Worm (Caenorhabditis elegans) whole organism, L3 larva: ENCODE data around the gene K10D11.3.

Experiments
- ZK546.5 ChIP-seq: sonication (generic microtip); optimal IDR thresholded peaks from 2 replicates; lab custom pipeline; 2017; ENCODE audit warnings: missing biosample characterization, missing genetic modification characterization
- aly-2 ChIP-seq: fragments of 150-350 bp; optimal IDR thresholded peaks from 2 replicates; lab custom pipeline; 2014; ENCODE audit warnings: missing biosample characterization, missing genetic modification characterization
- ama-1 ChIP-seq: fragments of 150-350 bp; optimal IDR thresholded peaks from 2 replicates; lab custom pipeline; 2018
- ceh-16 ChIP-seq: sonication (generic microtip); optimal IDR thresholded peaks from 2 replicates; lab custom pipeline; 2017; ENCODE audit warnings: missing biosample characterization, missing genetic modification characterization
- ceh-28 ChIP-seq: fragments of 150-350 bp; optimal IDR thresholded peaks from 2 replicates; lab custom pipeline; 2014; ENCODE audit warnings: missing biosample characterization, missing genetic modification reagents, missing genetic modification characterization
- ceh-82 ChIP-seq: fragments of 150-350 bp; optimal IDR thresholded peaks from 2 replicates; lab custom pipeline; 2014; ENCODE audit warnings: missing biosample characterization, missing genetic modification characterization
- ceh-9 ChIP-seq: sonication (generic microtip); optimal IDR thresholded peaks from 2 replicates; lab custom pipeline; 2018; ENCODE audit warnings: missing biosample characterization, missing genetic modification characterization
- daf-12 ChIP-seq: fragments of 150-350 bp; optimal IDR thresholded peaks from 2 replicates; lab custom pipeline; 2014; ENCODE audit warnings: missing biosample characterization, missing genetic modification reagents, missing genetic modification characterization
- egl-27 ChIP-seq: sonication (generic microtip); optimal IDR thresholded peaks from 4 replicates; lab custom pipeline; 2017; ENCODE audit warnings: missing biosample characterization, missing genetic modification reagents, missing genetic modification characterization
- elt-2 ChIP-seq: sonication (generic microtip); optimal IDR thresholded peaks from 2 replicates; lab custom pipeline; 2016; ENCODE audit warnings: missing genetic modification reagents, mild to moderate bottlenecking, missing genetic modification characterization, missing compliant biosample characterization
- elt-3 ChIP-seq, 3 experiments: fragments of 150-350 bp in 1 of 3; sonication (generic microtip) in 2 of 3; optimal IDR thresholded peaks; 2 replicates in 2 of 3; 4 replicates in 1 of 3; lab custom pipeline; 2014 to 2017; ENCODE audit warnings: missing biosample characterization in 3 of 3, missing genetic modification characterization in 3 of 3
- eor-1 ChIP-seq, 2 experiments: fragments of 150-350 bp; optimal IDR thresholded peaks; 2 replicates each; lab custom pipeline; 2014 to 2018; ENCODE audit warnings: missing biosample characterization in 2 of 2, missing genetic modification characterization in 2 of 2
- fkh-2 ChIP-seq: fragments of 150-350 bp; optimal IDR thresholded peaks from 2 replicates; lab custom pipeline; 2014; ENCODE audit warnings: missing biosample characterization, missing genetic modification reagents, missing genetic modification characterization
- fos-1 ChIP-seq: fragments of 150-350 bp; optimal IDR thresholded peaks from 2 replicates; lab custom pipeline; 2014; ENCODE audit warnings: missing biosample characterization, missing genetic modification characterization
- jun-1 ChIP-seq: fragments of 150-350 bp; optimal IDR thresholded peaks from 2 replicates; lab custom pipeline; 2014; ENCODE audit warnings: missing biosample characterization, missing genetic modification reagents, missing genetic modification characterization
- lin-15B ChIP-seq: fragments of 150-350 bp; optimal IDR thresholded peaks from 2 replicates; lab custom pipeline; 2014; ENCODE audit warnings: missing biosample characterization, missing genetic modification characterization
- lin-39 ChIP-seq: fragments of 150-350 bp; optimal IDR thresholded peaks from 2 replicates; lab custom pipeline; 2018; ENCODE audit warnings: missing biosample characterization, missing genetic modification reagents, missing genetic modification characterization
- mdl-1 ChIP-seq: fragments of 150-350 bp; optimal IDR thresholded peaks from 2 replicates; lab custom pipeline; 2014; ENCODE audit warnings: missing biosample characterization, missing genetic modification characterization
- mml-1 ChIP-seq: fragments of 150-350 bp; sonication (generic microtip); optimal IDR thresholded peaks from 3 replicates; lab custom pipeline; 2014; ENCODE audit warnings: missing biosample characterization, missing genetic modification characterization
- nfya-1 ChIP-seq: sonication (generic microtip); optimal IDR thresholded peaks from 2 replicates; lab custom pipeline; 2017; ENCODE audit warnings: missing genetic modification characterization, mild to moderate bottlenecking, missing compliant biosample characterization, antibody characterized with exemption, moderate library complexity; ENCODE audit not compliant: insufficient read depth
- nhr-12 ChIP-seq: fragments of 150-350 bp; optimal IDR thresholded peaks from 2 replicates; lab custom pipeline; 2014; ENCODE audit warnings: missing biosample characterization, missing genetic modification characterization
- nhr-23 ChIP-seq: fragments of 150-350 bp; optimal IDR thresholded peaks from 2 replicates; lab custom pipeline; 2014; ENCODE audit warnings: missing biosample characterization, missing genetic modification reagents, missing genetic modification characterization
- nhr-237 ChIP-seq: fragments of 150-350 bp; optimal IDR thresholded peaks from 2 replicates; lab custom pipeline; 2014; ENCODE audit warnings: missing biosample characterization, missing genetic modification characterization
- nhr-25 ChIP-seq: sonication (generic microtip); optimal IDR thresholded peaks from 2 replicates; lab custom pipeline; 2017; ENCODE audit warnings: missing biosample characterization, missing genetic modification characterization
- nhr-28 ChIP-seq: fragments of 150-350 bp; optimal IDR thresholded peaks from 2 replicates; lab custom pipeline; 2014; ENCODE audit warnings: missing biosample characterization, missing genetic modification characterization
- nhr-43 ChIP-seq: sonication (generic microtip); optimal IDR thresholded peaks from 2 replicates; lab custom pipeline; 2016; ENCODE audit warnings: mild to moderate bottlenecking, missing genetic modification characterization, missing compliant biosample characterization; ENCODE audit not compliant: poor library complexity, severe bottlenecking
- nhr-67 ChIP-seq: fragments of 150-350 bp; optimal IDR thresholded peaks from 2 replicates; lab custom pipeline; 2014; ENCODE audit warnings: missing biosample characterization, missing genetic modification characterization
- nhr-77 ChIP-seq: fragments of 150-350 bp; optimal IDR thresholded peaks from 2 replicates; lab custom pipeline; 2014; ENCODE audit warnings: missing biosample characterization, missing genetic modification characterization
- pqm-1 ChIP-seq: fragments of 150-350 bp; optimal IDR thresholded peaks from 2 replicates; lab custom pipeline; 2017; ENCODE audit warnings: missing biosample characterization, missing genetic modification characterization, inconsistent platforms
- sea-2 ChIP-seq: fragments of 150-350 bp; sonication (generic microtip); optimal IDR thresholded peaks from 4 replicates; lab custom pipeline; 2014; ENCODE audit warnings: missing biosample characterization, missing genetic modification reagents, missing genetic modification characterization
- skn-1 ChIP-seq: fragments of 150-350 bp; optimal IDR thresholded peaks from 2 replicates; lab custom pipeline; 2014; ENCODE audit warnings: missing biosample characterization, missing genetic modification characterization
- snpc-4 ChIP-seq: fragments of 150-350 bp; optimal IDR thresholded peaks from 2 replicates; lab custom pipeline; 2014; ENCODE audit warnings: missing biosample characterization, missing genetic modification characterization
- tbx-2 ChIP-seq: sonication (generic microtip); optimal IDR thresholded peaks from 2 replicates; lab custom pipeline; 2016; ENCODE audit warnings: mild to moderate bottlenecking, missing genetic modification characterization, missing compliant biosample characterization
- unc-62 ChIP-seq: fragments of 150-350 bp; sonication (generic microtip); optimal IDR thresholded peaks from 4 replicates; lab custom pipeline; 2014; ENCODE audit warnings: missing biosample characterization, missing genetic modification reagents, missing genetic modification characterization
- ztf-11 ChIP-seq: fragments of 150-350 bp; optimal IDR thresholded peaks from 2 replicates; lab custom pipeline; 2014; ENCODE audit warnings: missing biosample characterization, missing genetic modification characterization

The K10D11.3 gene

DNA sequence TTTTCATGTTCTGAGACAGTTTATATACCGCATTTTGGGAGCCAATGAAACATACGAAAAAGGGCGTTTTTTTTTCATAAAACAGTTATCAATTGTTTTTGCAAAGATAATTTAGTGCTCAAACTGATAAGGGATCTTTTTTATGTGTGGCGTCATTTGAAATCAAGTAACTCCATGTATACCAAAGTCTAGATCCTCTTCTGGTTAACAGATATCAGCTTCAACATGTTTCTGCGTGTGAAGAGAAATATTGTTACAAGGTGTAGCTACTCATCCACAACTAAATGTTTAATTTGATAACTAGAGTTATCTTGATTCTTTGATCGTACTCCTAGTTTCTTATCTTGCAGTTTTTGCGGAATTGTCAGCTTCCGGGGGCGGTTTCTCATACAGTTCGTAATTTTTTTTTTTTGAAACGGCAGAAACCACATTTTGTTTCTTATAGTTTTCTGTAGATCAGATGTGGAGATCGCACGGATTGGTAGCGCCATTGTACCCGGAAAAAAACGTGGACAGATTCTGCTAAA is 13.9 kb downstream of the K10D11.3 start:
- TF ChIP-seq eor-1 (tag; optimal IDR thresholded peaks at IDR 0.05; lab: Kevin White, UChicago): no peak
- no peak for TF ChIP-seq egl-27 (tag; lab: Kevin White, UChicago)
- TF ChIP-seq elt-2 (tag; lab: Kevin White, UChicago): peak; percentile 78
- TF ChIP-seq nhr-25 (tag; lab: Kevin White, UChicago): no peak
- TF ChIP-seq ceh-9 (tag; lab: Kevin White, UChicago): no peak
- no peak for TF ChIP-seq jun-1

DNA sequence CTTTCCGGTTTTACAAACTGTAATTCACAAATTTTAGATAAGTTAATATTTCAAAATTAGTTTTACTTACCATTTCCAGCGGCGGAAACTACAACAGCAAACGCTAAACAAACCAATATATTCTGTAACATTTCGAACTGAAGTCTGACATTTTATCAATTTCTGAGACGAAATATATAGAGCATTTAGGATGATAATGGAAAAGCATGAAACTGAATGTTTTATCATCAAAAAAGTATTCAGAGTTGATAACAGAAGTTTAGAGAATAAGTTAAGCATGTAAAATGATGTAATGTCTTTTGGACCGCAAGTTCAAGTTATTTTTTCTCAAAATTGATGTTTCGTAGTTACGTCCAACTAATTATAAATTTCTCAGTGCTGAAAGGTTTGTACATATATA is 16.8 kb downstream of the K10D11.3 start, which contains the start of gene F55G11.2:
F55G11.2 (minus strand) TSS at position 149 of the 400 bp plus-strand sequence.
- TF ChIP-seq nhr-43 (tag; lab: Kevin White, UChicago): no peak
- TF ChIP-seq elt-2 (tag; lab: Kevin White, UChicago): peak; percentile 76
- no peak for TF ChIP-seq nhr-23 (tag; lab: Kevin White, UChicago)

DNA sequence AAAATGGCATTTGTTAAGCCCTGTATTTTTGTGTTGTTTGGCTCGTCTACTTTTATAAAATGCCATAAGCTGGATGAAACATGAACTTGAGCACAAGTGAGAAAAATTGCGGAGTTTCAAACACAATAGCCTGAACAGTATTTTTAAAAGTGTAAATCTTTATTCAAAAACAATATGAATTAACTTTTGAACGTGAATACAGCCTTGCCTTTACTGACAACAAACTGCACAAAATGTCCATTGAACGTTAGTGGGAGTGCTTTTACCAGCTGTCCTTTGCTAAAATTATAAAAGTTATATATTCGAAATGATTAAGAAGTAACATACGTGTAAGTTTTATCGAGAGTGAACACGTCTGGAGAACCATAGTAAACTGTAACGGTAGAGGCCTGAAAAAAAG is 18.6 kb downstream of the K10D11.3 start:
- no peak for TF ChIP-seq snpc-4 (tag; lab: Kevin White, UChicago)
- TF ChIP-seq unc-62 (GFP tag; lab: Kevin White, UChicago): no peak
- no peak for TF ChIP-seq nhr-23 (tag; lab: Kevin White, UChicago)
- TF ChIP-seq nhr-67 (tag; lab: Kevin White, UChicago): no peak
- no peak for TF ChIP-seq jun-1
- no peak for TF ChIP-seq ama-1
- TF ChIP-seq daf-12: no peak
- no peak for TF ChIP-seq ZK546.5 (tag; lab: Kevin White, UChicago)
- TF ChIP-seq lin-15B (tag; lab: Kevin White, UChicago): no peak
- no peak for TF ChIP-seq ceh-28 (tag; lab: Kevin White, UChicago)
- no peak for TF ChIP-seq mml-1 (tag; lab: Kevin White, UChicago)

DNA sequence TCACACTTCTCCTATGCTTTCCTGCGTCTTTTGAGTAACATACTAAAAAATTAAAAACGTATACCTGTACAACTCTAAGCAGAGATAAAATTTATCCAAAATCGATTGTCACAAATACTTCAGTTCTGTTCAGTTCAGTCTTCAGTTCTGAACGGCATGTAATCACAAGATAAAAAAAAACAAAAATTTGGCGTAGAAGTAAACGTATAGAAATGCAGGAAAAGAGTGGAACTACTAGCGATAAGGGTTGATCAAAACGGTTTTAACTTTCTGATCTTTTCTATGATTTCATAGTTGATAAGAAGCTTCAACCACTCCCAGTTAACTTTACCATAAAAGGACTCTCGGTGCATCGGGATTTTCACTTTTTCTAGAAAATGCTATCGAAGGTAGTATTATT is 20.9 kb downstream of the K10D11.3 start, which contains the start of gene dod-22:
dod-22 (plus strand) TSS at position 301 of the 400 bp plus-strand sequence.
- TF ChIP-seq lin-39: no peak
- TF ChIP-seq ceh-16 (tag; lab: Kevin White, UChicago): no peak

ce11 chrIV:12964648-12965047 is 21.3 kb downstream of the K10D11.3 start:
- no peak for TF ChIP-seq nhr-23 (tag; lab: Kevin White, UChicago)
- no peak for TF ChIP-seq nhr-28
- TF ChIP-seq ztf-11 (tag; lab: Kevin White, UChicago): no peak
- TF ChIP-seq nhr-77: no peak
- TF ChIP-seq egl-27 (tag; lab: Kevin White, UChicago): no peak
- no peak for TF ChIP-seq aly-2
- no peak for TF ChIP-seq nfya-1 (tag; lab: Kevin White, UChicago)
- peak; percentile 64 for TF ChIP-seq elt-2 (tag; lab: Kevin White, UChicago)
- TF ChIP-seq fos-1 (tag; lab: Kevin White, UChicago): no peak
- no peak for TF ChIP-seq nhr-237 (tag; lab: Kevin White, UChicago)
- TF ChIP-seq pqm-1 (tag; lab: Kevin White, UChicago): peak; percentile 76
- TF ChIP-seq, all 47 proteins: peak for 2

DNA sequence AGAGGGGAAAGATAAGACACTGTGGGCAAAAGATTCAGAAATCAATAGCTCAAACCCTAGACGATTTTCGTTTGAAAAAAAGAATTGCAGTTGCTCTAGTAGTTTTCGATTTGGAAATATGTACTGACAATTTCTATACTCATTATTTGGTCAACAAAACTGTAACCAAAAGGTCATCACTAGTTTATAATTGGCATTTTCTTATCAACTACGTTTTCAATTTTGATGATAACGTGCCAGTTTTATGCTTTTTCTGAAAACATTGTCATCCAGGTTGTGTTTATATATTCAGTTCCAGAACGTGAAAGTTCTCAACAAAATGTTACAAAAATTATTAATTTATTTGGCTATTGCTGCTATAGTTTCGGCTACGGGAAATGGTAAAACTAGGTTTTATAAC is 23.4 kb downstream of the K10D11.3 start, which contains the start of gene F55G11.8:
F55G11.8 (plus strand) TSS at position 245 of the 400 bp plus-strand sequence.
- TF ChIP-seq elt-2 (tag; lab: Kevin White, UChicago) (peak; percentile 78), skn-1 (tag; lab: Kevin White, UChicago) (peak; percentile 2), fkh-2 (tag; lab: Kevin White, UChicago) (no peak), pqm-1 (tag; lab: Kevin White, UChicago) (peak; percentile 20)
- TF ChIP-seq, all 47 proteins: peak for 3

- TF ChIP-seq mdl-1 (tag; lab: Kevin White, UChicago) (no peak), elt-3 (tag; optimal IDR thresholded peaks at IDR 0.05; lab: Kevin White, UChicago) (no peak), nhr-12 (tag; lab: Kevin White, UChicago) (no peak), sea-2 (GFP tag; lab: Kevin White, UChicago) (no peak), nhr-43 (tag; lab: Kevin White, UChicago) (no peak), nhr-28 (no peak), ceh-82 (tag; lab: Kevin White, UChicago) (no peak), tbx-2 (no peak), unc-62 (GFP tag; lab: Kevin White, UChicago) (no peak), fos-1 (tag; lab: Kevin White, UChicago) (no peak), pqm-1 (tag; lab: Kevin White, UChicago) (no peak), nhr-237 (tag; lab: Kevin White, UChicago) (no peak), nfya-1 (tag; lab: Kevin White, UChicago) (no peak)
These were observed 25.8 kb downstream of the K10D11.3 start, which contains the start of gene F55G11.7 for ce11 chrIV:12960136-12960535. Gene F55G11.7, plus strand, starts transcription at chrIV:12960436.
